Fruit fly (Drosophila melanogaster): ENCODE data around the gene CG43342.

DNA sequence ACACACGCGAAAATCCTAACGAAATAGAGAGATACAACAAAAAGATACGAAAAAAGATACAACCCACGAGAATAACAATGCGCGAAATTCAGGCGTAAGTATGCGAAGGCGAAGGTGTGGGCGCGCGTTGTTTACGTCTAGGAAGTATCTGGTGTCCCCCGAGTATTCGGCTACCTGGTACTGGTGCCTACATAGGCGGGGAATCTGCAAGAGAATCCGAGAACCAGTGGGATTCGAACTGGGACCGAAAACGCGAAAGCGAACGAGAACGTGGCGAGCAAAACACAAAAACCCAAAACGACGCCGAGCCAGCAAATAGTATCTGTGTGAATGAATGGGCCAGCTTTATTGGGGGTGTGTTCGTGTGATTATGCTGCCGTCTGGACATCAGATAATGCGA lies 9.0 kb downstream of the CG43342 start:
- TF ChIP-seq Ets98B (GFP tag; IDR thresholded peaks at IDR 0.05) (no peak), CG34367 (tag; optimal IDR thresholded peaks at IDR 0.05) (no peak), CG9948 (tag; optimal IDR thresholded peaks at IDR 0.05) (no peak), CG32121 (GFP tag; IDR thresholded peaks at IDR 0.05) (no peak), EcR (GFP tag; optimal IDR thresholded peaks at IDR 0.05) (no peak)
